Fruit fly (Drosophila melanogaster) whole organism, embryonic: ENCODE results near the gene CG31157.

ENCODE experiments used
- Atf-2 ChIP-seq: fragments of 200-800 bp; sonication (Bioruptor generic); optimal IDR thresholded peaks from 2 replicates; lab custom pipeline; 2016; ENCODE audit warnings: missing biosample characterization, missing genetic modification characterization
- BEAF-32 ChIP-seq: fragments of 200-800 bp; sonication (Bioruptor generic); optimal IDR thresholded peaks from 3 replicates; lab custom pipeline; 2017; ENCODE audit warnings: missing biosample characterization, missing genetic modification characterization, mild to moderate bottlenecking, moderate library complexity, missing genetic modification reagents
- BtbVII ChIP-seq: fragments of 200-800 bp; sonication (Bioruptor generic); optimal IDR thresholded peaks from 3 replicates; lab custom pipeline; 2017; ENCODE audit warnings: missing biosample characterization, mild to moderate bottlenecking, missing genetic modification characterization
- CG10431 ChIP-seq: fragments of 200-800 bp; sonication (Bioruptor generic); optimal IDR thresholded peaks from 3 replicates; lab custom pipeline; 2018; ENCODE audit warnings: missing biosample characterization, mild to moderate bottlenecking, missing genetic modification characterization
- CG11456 ChIP-seq: fragments of 200-800 bp; sonication (Bioruptor generic); IDR thresholded peaks from 3 replicates; pipeline ENCODE4 v1.3.6; 2022; ENCODE audit warnings: missing biosample characterization, missing genetic modification characterization
- CG11504 ChIP-seq: fragments of 200-800 bp; sonication (Bioruptor generic); optimal IDR thresholded peaks from 3 replicates; lab custom pipeline; 2019; ENCODE audit warnings: missing biosample characterization, mild to moderate bottlenecking, missing genetic modification characterization, moderate library complexity
- CG11560 ChIP-seq: fragments of 200-800 bp; sonication (Bioruptor generic); IDR thresholded peaks from 3 replicates; pipeline ENCODE4 v1.3.6; 2022; ENCODE audit warnings: missing biosample characterization, missing genetic modification characterization
- CG11723 ChIP-seq: fragments of 200-800 bp; sonication (Bioruptor generic); optimal IDR thresholded peaks from 2 replicates; lab custom pipeline; 2017; ENCODE audit warnings: missing biosample characterization, mild to moderate bottlenecking, missing genetic modification characterization
- CG13624 ChIP-seq: fragments of 200-800 bp; sonication (Bioruptor generic); optimal IDR thresholded peaks from 2 replicates; lab custom pipeline; 2016; ENCODE audit warnings: missing biosample characterization, missing genetic modification characterization
- CG18764 ChIP-seq: fragments of 200-800 bp; sonication (Bioruptor generic); optimal IDR thresholded peaks from 3 replicates; lab custom pipeline; 2016; ENCODE audit warnings: missing biosample characterization, missing genetic modification characterization
- CG30403 ChIP-seq: fragments of 200-800 bp; sonication (Bioruptor generic); optimal IDR thresholded peaks from 3 replicates; lab custom pipeline; 2016; ENCODE audit warnings: missing biosample characterization, missing genetic modification characterization
- CG32532 ChIP-seq: fragments of 200-800 bp; sonication (Bioruptor generic); IDR thresholded peaks from 2 replicates; pipeline ENCODE4 v1.3.6; 2022; ENCODE audit warnings: missing biosample characterization, missing genetic modification characterization
- CG3847 ChIP-seq: fragments of 200-800 bp; sonication (Bioruptor generic); IDR thresholded peaks from 2 replicates; pipeline ENCODE4 v1.3.6; 2022; ENCODE audit warnings: missing biosample characterization, missing genetic modification characterization
- CG8290 ChIP-seq, 3 experiments: fragments of 200-800 bp; sonication (Bioruptor generic); optimal IDR thresholded peaks; 2 replicates each; lab custom pipeline; 2016 to 2019; ENCODE audit warnings: missing biosample characterization in 3 of 3, missing genetic modification characterization in 3 of 3, mild to moderate bottlenecking in 2 of 3, moderate library complexity in 1 of 3
- Chrac-16 ChIP-seq: fragments of 200-800 bp; sonication (Bioruptor generic); optimal IDR thresholded peaks from 3 replicates; lab custom pipeline; 2016; ENCODE audit warnings: missing biosample characterization, missing genetic modification characterization
- D ChIP-seq, 2 experiments: fragments of 200-800 bp in 1 of 2; fragments of >200 bp in 1 of 2; sonication (Bioruptor generic) in 1 of 2; optimal IDR thresholded peaks; 2 replicates in 1 of 2; 3 replicates in 1 of 2; lab custom pipeline; 2017; ENCODE audit warnings: mild to moderate bottlenecking in 1 of 2, missing biosample characterization in 1 of 2, missing genetic modification characterization in 1 of 2, missing genetic modification reagents in 1 of 2
- Dbx ChIP-seq: fragments of 200-800 bp; sonication (Bioruptor generic); IDR thresholded peaks from 3 replicates; pipeline ENCODE4 v1.3.6; 2022; ENCODE audit warnings: missing biosample characterization, missing genetic modification characterization
- Deaf1 ChIP-seq: fragments of 200-800 bp; optimal IDR thresholded peaks from 3 replicates; lab custom pipeline; 2019; ENCODE audit warnings: missing biosample characterization, mild to moderate bottlenecking, missing genetic modification characterization, moderate library complexity
- Dip3 ChIP-seq: fragments of 200-800 bp; sonication (Bioruptor generic); optimal IDR thresholded peaks from 3 replicates; lab custom pipeline; 2016; ENCODE audit warnings: missing biosample characterization, missing genetic modification characterization
- E2f2 ChIP-seq: fragments of 200-800 bp; sonication (Bioruptor generic); IDR thresholded peaks from 2 replicates; pipeline ENCODE4 v1.3.6; 2022; ENCODE audit warnings: missing biosample characterization, missing genetic modification characterization
- Eip74EF ChIP-seq, 2 experiments: fragments of 200-800 bp in 1 of 2; fragments of >200 bp in 1 of 2; sonication (Bioruptor generic) in 1 of 2; optimal IDR thresholded peaks; 2 replicates each; lab custom pipeline; 2017 to 2019; ENCODE audit warnings: missing biosample characterization in 2 of 2, missing genetic modification characterization in 2 of 2, mild to moderate bottlenecking in 1 of 2, moderate library complexity in 1 of 2
- Fer1 ChIP-seq: fragments of 200-800 bp; sonication (Bioruptor generic); optimal IDR thresholded peaks from 2 replicates; lab custom pipeline; 2017; ENCODE audit warnings: missing biosample characterization, mild to moderate bottlenecking, missing genetic modification characterization
- Hmx ChIP-seq: fragments of 200-800 bp; sonication (Bioruptor generic); optimal IDR thresholded peaks from 2 replicates; lab custom pipeline; 2016; ENCODE audit warnings: missing biosample characterization, missing genetic modification characterization
- Hr3 ChIP-seq: fragments of 200-800 bp; sonication (Bioruptor generic); optimal IDR thresholded peaks from 3 replicates; lab custom pipeline; 2016; ENCODE audit warnings: missing biosample characterization, missing genetic modification characterization
- Lhr ChIP-seq: fragments of 200-800 bp; sonication (Bioruptor generic); optimal IDR thresholded peaks from 3 replicates; lab custom pipeline; 2017; ENCODE audit warnings: mild to moderate bottlenecking, missing biosample characterization, missing genetic modification reagents, missing genetic modification characterization
- Med ChIP-seq: fragments of 200-800 bp; sonication (Bioruptor generic); peaks from one replicate; lab custom pipeline; 2016; ENCODE audit warnings: missing biosample characterization, missing genetic modification characterization, mild to moderate bottlenecking, inconsistent platforms, moderate library complexity
- NC2β ChIP-seq: fragments of 200-800 bp; sonication (Bioruptor generic); optimal IDR thresholded peaks from 2 replicates; lab custom pipeline; 2016; ENCODE audit warnings: missing biosample characterization, missing genetic modification characterization
- Rx ChIP-seq: fragments of 200-800 bp; sonication (Bioruptor generic); IDR thresholded peaks from 2 replicates; pipeline ENCODE4 v1.3.6; 2022; ENCODE audit warnings: missing biosample characterization, missing genetic modification characterization
- Side ChIP-seq: fragments of 200-800 bp; sonication (Bioruptor generic); optimal IDR thresholded peaks from 2 replicates; lab custom pipeline; 2016; ENCODE audit warnings: missing biosample characterization, missing genetic modification characterization
- Sin3A ChIP-seq: fragments of >200 bp; optimal IDR thresholded peaks from 2 replicates; lab custom pipeline; 2018
- Stat92E ChIP-seq, 3 experiments: fragments of >200 bp in 2 of 3; fragments of 200-800 bp in 1 of 3; sonication (Bioruptor generic) in 1 of 3; optimal IDR thresholded peaks; 2 replicates each; lab custom pipeline; 2017 to 2019; ENCODE audit warnings: missing biosample characterization in 3 of 3, missing genetic modification characterization in 3 of 3, mild to moderate bottlenecking in 1 of 3, moderate library complexity in 1 of 3
- Taf1 ChIP-seq: fragments of 200-800 bp; sonication (Bioruptor generic); IDR thresholded peaks from 2 replicates; pipeline ENCODE4 v1.3.6; 2022; ENCODE audit warnings: missing biosample characterization, missing genetic modification characterization
- al ChIP-seq: fragments of 200-800 bp; sonication (Bioruptor generic); IDR thresholded peaks from 2 replicates; pipeline ENCODE4 v1.3.6; 2022; ENCODE audit warnings: missing biosample characterization, missing genetic modification characterization
- az2 ChIP-seq: fragments of 200-800 bp; sonication (Bioruptor generic); optimal IDR thresholded peaks from 3 replicates; lab custom pipeline; 2016; ENCODE audit warnings: missing biosample characterization, missing genetic modification characterization
- dm ChIP-seq: fragments of 200-800 bp; sonication (Bioruptor generic); optimal IDR thresholded peaks from 3 replicates; lab custom pipeline; 2016; ENCODE audit warnings: missing biosample characterization, missing genetic modification characterization
- esg ChIP-seq: fragments of 200-800 bp; sonication (Bioruptor generic); conservative IDR thresholded peaks from 2 replicates; pipeline ENCODE4 v1.3.6; 2022; ENCODE audit warnings: missing biosample characterization, missing genetic modification characterization
- ftz-f1 ChIP-seq: fragments of 200-800 bp; sonication (Bioruptor generic); optimal IDR thresholded peaks from 2 replicates; lab custom pipeline; 2016; ENCODE audit warnings: missing biosample characterization, missing genetic modification characterization
- hb ChIP-seq: fragments of 200-800 bp; sonication (Bioruptor generic); IDR thresholded peaks from 3 replicates; pipeline ENCODE4 v1.3.6; 2022; ENCODE audit warnings: missing biosample characterization, missing genetic modification characterization; ENCODE audit not compliant: partially characterized antibody
- insv ChIP-seq, 2 experiments: fragments of 200-800 bp; sonication (Bioruptor generic); optimal IDR thresholded peaks; 3 replicates each; lab custom pipeline; 2016 to 2018; ENCODE audit warnings: missing biosample characterization in 2 of 2, missing genetic modification characterization in 2 of 2
- lola ChIP-seq, 3 experiments: fragments of >200 bp in 2 of 3; fragments of 200-800 bp in 1 of 3; sonication (Bioruptor generic) in 1 of 3; optimal IDR thresholded peaks; 2 replicates each; lab custom pipeline; 2017 to 2019; ENCODE audit warnings: missing biosample characterization in 3 of 3, missing genetic modification characterization in 3 of 3, mild to moderate bottlenecking in 1 of 3, moderate library complexity in 1 of 3
- luna ChIP-seq: fragments of 200-800 bp; sonication (Bioruptor generic); optimal IDR thresholded peaks from 2 replicates; lab custom pipeline; 2016; ENCODE audit warnings: missing biosample characterization, missing genetic modification characterization
- otp ChIP-seq: fragments of 200-800 bp; sonication (Bioruptor generic); IDR thresholded peaks from 3 replicates; pipeline ENCODE4, ENCODE4 v1.3.6; 2022; ENCODE audit warnings: missing biosample characterization, missing genetic modification characterization
- pfk ChIP-seq: fragments of 200-800 bp; sonication (Bioruptor generic); optimal IDR thresholded peaks from 2 replicates; lab custom pipeline; 2018; ENCODE audit warnings: missing biosample characterization, mild to moderate bottlenecking, missing genetic modification characterization, moderate library complexity
- run ChIP-seq: fragments of 200-800 bp; sonication (Bioruptor generic); optimal IDR thresholded peaks from 3 replicates; lab custom pipeline; 2018; ENCODE audit warnings: missing biosample characterization, mild to moderate bottlenecking, missing genetic modification characterization
- sim ChIP-seq: fragments of 200-800 bp; sonication (Bioruptor generic); IDR thresholded peaks from 2 replicates; pipeline ENCODE4 v1.3.6; 2022; ENCODE audit warnings: missing biosample characterization, missing genetic modification characterization
- slou ChIP-seq: fragments of 200-800 bp; sonication (Bioruptor generic); optimal IDR thresholded peaks from 3 replicates; lab custom pipeline; 2016; ENCODE audit warnings: missing biosample characterization, missing genetic modification characterization
- sna ChIP-seq: fragments of 200-800 bp; sonication (Bioruptor generic); IDR thresholded peaks from 2 replicates; pipeline ENCODE4 v1.3.6; 2022; ENCODE audit warnings: missing biosample characterization, missing genetic modification characterization; ENCODE audit not compliant: partially characterized antibody
- toy ChIP-seq: fragments of 200-800 bp; sonication (Bioruptor generic); IDR thresholded peaks from 2 replicates; pipeline ENCODE4 v1.3.6; 2022; ENCODE audit warnings: missing biosample characterization, missing genetic modification characterization
- wek ChIP-seq: fragments of 200-800 bp; sonication (Bioruptor generic); optimal IDR thresholded peaks from 3 replicates; lab custom pipeline; 2018; ENCODE audit warnings: missing biosample characterization, mild to moderate bottlenecking, missing genetic modification characterization, moderate library complexity
- yki ChIP-seq: fragments of >200 bp; optimal IDR thresholded peaks from 3 replicates; lab custom pipeline; 2018
- zen ChIP-seq: fragments of 200-800 bp; sonication (Bioruptor generic); optimal IDR thresholded peaks from 3 replicates; lab custom pipeline; 2018; ENCODE audit warnings: missing biosample characterization, mild to moderate bottlenecking, missing genetic modification characterization, moderate library complexity

The CG31157 gene

dm6 chr3R:13078263-13078662 lies 30.7 kb downstream of the CG31157 start (continued):
- no peak for TF ChIP-seq toy (GFP tag; lab: Robert Waterston, UW)
- TF ChIP-seq CG10431: no peak
- no peak for TF ChIP-seq Stat92E (GFP tag; optimal IDR thresholded peaks at IDR 0.05; lab: Kevin White, UChicago)
- TF ChIP-seq CG30403 (GFP tag; lab: Kevin White, UChicago): peak; percentile 44
- TF ChIP-seq NC2β (GFP tag; lab: Kevin White, UChicago): no peak
- TF ChIP-seq BEAF-32 (GFP tag; lab: Kevin White, UChicago): no peak
- no peak for TF ChIP-seq BtbVII (GFP tag; lab: Kevin White, UChicago)
- TF ChIP-seq run (tag; lab: Kevin White, UChicago): no peak
- TF ChIP-seq Dip3: no peak
- peak; percentile 91 for TF ChIP-seq Med (GFP tag; lab: Kevin White, UChicago)
- peak in 1 of 2 experiments; percentile 74 for TF ChIP-seq insv (GFP tag; optimal IDR thresholded peaks at IDR 0.05; lab: Kevin White, UChicago)
- TF ChIP-seq D (optimal IDR thresholded peaks at IDR 0.05; lab: Kevin White, UChicago): no peak
- TF ChIP-seq D (GFP tag; optimal IDR thresholded peaks at IDR 0.05; lab: Kevin White, UChicago): no peak
- no peak for TF ChIP-seq Sin3A (lab: Kevin White, UChicago)
- 0 out of 2 replicates have a peak, but pooled peaks have one; percentile 11 for TF ChIP-seq CG3847 (GFP tag; lab: Robert Waterston, UW)
- peak; percentile 78 for TF ChIP-seq E2f2 (GFP tag; lab: Robert Waterston, UW)
- peak; percentile 43; the same call in 2 of the 3 replicates for TF ChIP-seq CG11456
- TF ChIP-seq CG11723: no peak
- no peak for TF ChIP-seq Hmx (GFP tag; lab: Kevin White, UChicago)
- TF ChIP-seq yki (lab: Kevin White, UChicago): peak; percentile 50
- TF ChIP-seq zen (tag; lab: Kevin White, UChicago): peak; percentile 8
- TF ChIP-seq dm: no peak
- TF ChIP-seq CG13624 (GFP tag; lab: Kevin White, UChicago): peak; percentile 26
- TF ChIP-seq al (GFP tag; lab: Robert Waterston, UW): no peak
- TF ChIP-seq CG11560 (tag; lab: Robert Waterston, UW): no peak
- no peak for TF ChIP-seq Rx (GFP tag; lab: Robert Waterston, UW)
- TF ChIP-seq Atf-2 (GFP tag; lab: Kevin White, UChicago): no peak
- TF ChIP-seq esg (GFP tag; lab: Robert Waterston, UW): no peak
- TF ChIP-seq CG32532 (GFP tag; lab: Robert Waterston, UW): peak; percentile 67
- no peak for TF ChIP-seq Side (GFP tag; lab: Kevin White, UChicago)
- peak in 1 of 3 experiments; percentile 3 for TF ChIP-seq lola (GFP tag; optimal IDR thresholded peaks at IDR 0.05; lab: Kevin White, UChicago)
- peak; percentile 38 for TF ChIP-seq az2 (GFP tag; lab: Kevin White, UChicago)
- no peak for TF ChIP-seq Fer1
- no peak for TF ChIP-seq sim (GFP tag; lab: Robert Waterston, UW)
- TF ChIP-seq Taf1: no peak
- TF ChIP-seq Hr3 (GFP tag; lab: Kevin White, UChicago): peak; percentile 2
- no peak for TF ChIP-seq hb (GFP tag; lab: Robert Waterston, UW)
- TF ChIP-seq Dbx (GFP tag; lab: Robert Waterston, UW): no peak
- no peak for TF ChIP-seq wek (GFP tag; lab: Kevin White, UChicago)
- no peak for TF ChIP-seq Deaf1 (tag; lab: Kevin White, UChicago)
- TF ChIP-seq ftz-f1: no peak
- no peak for TF ChIP-seq sna (GFP tag; lab: Robert Waterston, UW)
- peak; percentile 28 for TF ChIP-seq CG8290 (GFP tag; optimal IDR thresholded peaks at IDR 0.05; lab: Kevin White, UChicago)
- peak in 1 of 2 experiments; percentile 72 for TF ChIP-seq CG8290 (tag; optimal IDR thresholded peaks at IDR 0.05; lab: Kevin White, UChicago)
- no peak for TF ChIP-seq Eip74EF (GFP tag; optimal IDR thresholded peaks at IDR 0.05; lab: Kevin White, UChicago)
- TF ChIP-seq Chrac-16 (GFP tag; lab: Kevin White, UChicago): peak; percentile 8
- no peak for TF ChIP-seq otp (GFP tag; lab: Robert Waterston, UW)
- peak; percentile 7 for TF ChIP-seq slou (GFP tag; lab: Kevin White, UChicago)
- no peak for TF ChIP-seq pfk (GFP tag; lab: Kevin White, UChicago)
- TF ChIP-seq CG18764 (GFP tag; lab: Kevin White, UChicago): no peak
- no peak for TF ChIP-seq luna
- peak; percentile 90 for TF ChIP-seq Lhr (GFP tag; lab: Kevin White, UChicago)
- peak; percentile 46 for TF ChIP-seq CG11504
